Worm (Caenorhabditis elegans): Measurements from ENCODE around the gene F58A6.5.

F58A6.5 gene

ce11 chrII:5099649-5100048, 48.6 kb downstream of the F58A6.5 start, which contains the start of gene C04G6.6:
C04G6.6 (minus strand) TSS chrII:5099749.
- no peak for TF ChIP-seq mep-1 (tag; optimal IDR thresholded peaks at IDR 0.05)
- TF ChIP-seq vab-15 (tag; optimal IDR thresholded peaks at IDR 0.05), result no peak
- no peak for TF ChIP-seq efl-3 (GFP tag; optimal IDR thresholded peaks at IDR 0.05)
- TF ChIP-seq tlp-1 (tag; optimal IDR thresholded peaks at IDR 0.05), result no peak
- no peak for TF ChIP-seq mab-9 (GFP tag; IDR thresholded peaks at IDR 0.05)
- no peak for TF ChIP-seq grh-1 (GFP tag; IDR thresholded peaks at IDR 0.05)
- TF ChIP-seq alr-1 (tag; optimal IDR thresholded peaks at IDR 0.05; ENCODE audit: borderline replicate concordance), result no peak
- TF ChIP-seq xbp-1 (tag; optimal IDR thresholded peaks at IDR 0.05), result no peak
- no peak for TF ChIP-seq lin-14 (GFP tag; optimal IDR thresholded peaks at IDR 0.05)
- TF ChIP-seq jun-1 (tag; optimal IDR thresholded peaks at IDR 0.05), result no peak
- no peak for TF ChIP-seq fkh-4 (tag; optimal IDR thresholded peaks at IDR 0.05; ENCODE audit: borderline replicate concordance)
- TF ChIP-seq dsc-1 (tag; optimal IDR thresholded peaks at IDR 0.05), result no peak
- TF ChIP-seq pax-3 (tag; optimal IDR thresholded peaks at IDR 0.05), result no peak
- TF ChIP-seq nhr-90 (tag; optimal IDR thresholded peaks at IDR 0.05; ENCODE audit: poor library complexity), result no peak
- no peak for TF ChIP-seq fkh-8 (tag; optimal IDR thresholded peaks at IDR 0.05)

ce11 chrII:5099034-5099433, 49.2 kb downstream of the F58A6.5 start:
- no peak for TF ChIP-seq F16B12.6 (tag; optimal IDR thresholded peaks at IDR 0.05)
- no peak for TF ChIP-seq mef-2 (tag; optimal IDR thresholded peaks at IDR 0.05)
- no peak for TF ChIP-seq nhr-28 (tag; optimal IDR thresholded peaks at IDR 0.05)
- no peak for TF ChIP-seq aha-1 (tag; optimal IDR thresholded peaks at IDR 0.05)
- no peak for TF ChIP-seq xbp-1 (tag; optimal IDR thresholded peaks at IDR 0.05)
- TF ChIP-seq lin-39 (tag; optimal IDR thresholded peaks at IDR 0.05), result no peak

Measured in whole organism, L1 larva.